Worm (Caenorhabditis elegans) whole organism, L1 larva: ENCODE results near the gene srd-4.
A peak's percentile ranks its signal among the peaks of the same experiment; 100 is the strongest.

ENCODE experiments used
- C34B4.2 ChIP-seq: sonication (generic microtip); optimal IDR thresholded peaks from 2 replicates; lab custom pipeline; 2017; ENCODE audit warnings: mild to moderate bottlenecking, missing genetic modification characterization, missing compliant biosample characterization
- F16B12.6 ChIP-seq: fragments of 150-350 bp; optimal IDR thresholded peaks from 2 replicates; lab custom pipeline; 2014; ENCODE audit warnings: missing biosample characterization, missing genetic modification characterization
- aha-1 ChIP-seq: fragments of 150-350 bp; optimal IDR thresholded peaks from 2 replicates; lab custom pipeline; 2014; ENCODE audit warnings: missing biosample characterization, missing genetic modification characterization
- alr-1 ChIP-seq: fragments of 200-800 bp; sonication (Bioruptor generic); optimal IDR thresholded peaks from 2 replicates; lab custom pipeline; 2018; ENCODE audit warnings: borderline replicate concordance, mild to moderate bottlenecking, missing genetic modification characterization, missing compliant biosample characterization
- aly-2 ChIP-seq: fragments of 150-350 bp; optimal IDR thresholded peaks from 2 replicates; lab custom pipeline; 2014; ENCODE audit warnings: missing biosample characterization, missing genetic modification characterization
- ama-1 ChIP-seq: fragments of 150-350 bp; optimal IDR thresholded peaks from 2 replicates; lab custom pipeline; 2014
- blmp-1 ChIP-seq: fragments of 150-350 bp; optimal IDR thresholded peaks from 2 replicates; lab custom pipeline; 2014; ENCODE audit warnings: missing biosample characterization, missing genetic modification characterization
- ceh-63 ChIP-seq: fragments of 200-800 bp; sonication (Bioruptor generic); optimal IDR thresholded peaks from 2 replicates; lab custom pipeline; 2018; ENCODE audit warnings: mild to moderate bottlenecking, missing genetic modification characterization, missing compliant biosample characterization
- ceh-8 ChIP-seq: fragments of 200-800 bp; sonication (Bioruptor generic); optimal IDR thresholded peaks from 2 replicates; lab custom pipeline; 2018; ENCODE audit warnings: mild to moderate bottlenecking, missing genetic modification characterization, moderate library complexity, missing compliant biosample characterization
- dsc-1 ChIP-seq: sonication (generic microtip); optimal IDR thresholded peaks from 2 replicates; lab custom pipeline; 2016; ENCODE audit warnings: mild to moderate bottlenecking, missing genetic modification characterization, missing compliant biosample characterization
- efl-1 ChIP-seq, 4 experiments: fragments of 150-350 bp; optimal IDR thresholded peaks in 3 of 4; peaks in 1 of 4; 1 replicate in 1 of 4; 2 replicates in 3 of 4; lab custom pipeline; 2014; ENCODE audit warnings: missing biosample characterization in 2 of 4, missing genetic modification characterization in 2 of 4, missing genetic modification reagents in 2 of 4
- egl-27 ChIP-seq, 2 experiments: fragments of 150-350 bp in 1 of 2; sonication (generic microtip); optimal IDR thresholded peaks; 3 replicates each; lab custom pipeline; 2017 to 2018; ENCODE audit warnings: missing biosample characterization in 2 of 2, missing genetic modification characterization in 2 of 2, missing genetic modification reagents in 2 of 2
- elt-3 ChIP-seq, 6 experiments: fragments of 150-350 bp in 1 of 6; sonication (generic microtip); optimal IDR thresholded peaks; 2 replicates each; lab custom pipeline; 2017 to 2018; ENCODE audit warnings: missing biosample characterization in 6 of 6, missing genetic modification characterization in 6 of 6, inconsistent platforms in 1 of 6
- fkh-4 ChIP-seq: sonication (generic microtip); optimal IDR thresholded peaks from 2 replicates; lab custom pipeline; 2016; ENCODE audit warnings: missing compliant biosample characterization, missing genetic modification characterization, borderline replicate concordance
- hpl-2 ChIP-seq: fragments of 150-350 bp; optimal IDR thresholded peaks from 2 replicates; lab custom pipeline; 2014; ENCODE audit warnings: missing biosample characterization, missing genetic modification reagents, missing genetic modification characterization
- irx-1 ChIP-seq: sonication (generic microtip); optimal IDR thresholded peaks from 2 replicates; lab custom pipeline; 2016; ENCODE audit warnings: missing genetic modification characterization, missing compliant biosample characterization
- isw-1 ChIP-seq: fragments of 200-800 bp; sonication (Bioruptor generic); IDR thresholded peaks from 2 replicates; pipeline ENCODE4 v1.3.6; 2022; ENCODE audit warnings: missing genetic modification characterization, missing compliant biosample characterization
- lin-14 ChIP-seq: fragments of 200-800 bp; sonication (Bioruptor generic); optimal IDR thresholded peaks from 2 replicates; lab custom pipeline; 2018; ENCODE audit warnings: mild to moderate bottlenecking, missing genetic modification characterization, moderate library complexity, missing compliant biosample characterization
- lin-15B ChIP-seq: fragments of 150-350 bp; sonication (generic microtip); optimal IDR thresholded peaks from 3 replicates; lab custom pipeline; 2014; ENCODE audit warnings: missing biosample characterization, missing genetic modification characterization
- lin-39 ChIP-seq: fragments of 150-350 bp; optimal IDR thresholded peaks from 2 replicates; lab custom pipeline; 2014; ENCODE audit warnings: missing biosample characterization, missing genetic modification reagents, missing genetic modification characterization
- lir-3 ChIP-seq: sonication (generic microtip); optimal IDR thresholded peaks from 2 replicates; lab custom pipeline; 2016; ENCODE audit warnings: mild to moderate bottlenecking, missing genetic modification characterization, moderate library complexity, missing compliant biosample characterization; ENCODE audit not compliant: poor library complexity
- lsy-2 ChIP-seq, 2 experiments: fragments of 150-350 bp; optimal IDR thresholded peaks; 2 replicates each; lab custom pipeline; 2014; ENCODE audit warnings: missing biosample characterization in 2 of 2, missing genetic modification characterization in 2 of 2
- nhr-20 ChIP-seq: sonication (generic microtip); optimal IDR thresholded peaks from 2 replicates; lab custom pipeline; 2016; ENCODE audit warnings: mild to moderate bottlenecking, missing genetic modification characterization, missing compliant biosample characterization
- nhr-47 ChIP-seq: sonication (generic microtip); optimal IDR thresholded peaks from 2 replicates; lab custom pipeline; 2016; ENCODE audit warnings: mild to moderate bottlenecking, missing genetic modification characterization, moderate library complexity, missing compliant biosample characterization
- nhr-71 ChIP-seq: sonication (generic microtip); optimal IDR thresholded peaks from 2 replicates; lab custom pipeline; 2016; ENCODE audit warnings: mild to moderate bottlenecking, missing genetic modification characterization, moderate library complexity, missing compliant biosample characterization
- nhr-76 ChIP-seq: sonication (generic microtip); optimal IDR thresholded peaks from 2 replicates; lab custom pipeline; 2017; ENCODE audit warnings: missing biosample characterization, missing genetic modification characterization
- nhr-77 ChIP-seq: fragments of 150-350 bp; optimal IDR thresholded peaks from 2 replicates; lab custom pipeline; 2014; ENCODE audit warnings: missing biosample characterization, missing genetic modification characterization
- nhr-85 ChIP-seq: sonication (generic microtip); peaks from one replicate; lab custom pipeline; 2016; ENCODE audit warnings: missing genetic modification characterization, inconsistent platforms, missing compliant biosample characterization
- pax-3 ChIP-seq: fragments of 200-800 bp; sonication (Bioruptor generic); optimal IDR thresholded peaks from 2 replicates; lab custom pipeline; 2018; ENCODE audit warnings: mild to moderate bottlenecking, missing genetic modification characterization, moderate library complexity, missing compliant biosample characterization
- pqm-1 ChIP-seq: sonication (generic microtip); optimal IDR thresholded peaks from 3 replicates; lab custom pipeline; 2017; ENCODE audit warnings: missing biosample characterization, missing genetic modification characterization
- rnt-1 ChIP-seq: sonication (generic microtip); optimal IDR thresholded peaks from 2 replicates; lab custom pipeline; 2016; ENCODE audit warnings: mild to moderate bottlenecking, missing genetic modification characterization, moderate library complexity, missing compliant biosample characterization
- skn-1 ChIP-seq: fragments of 150-350 bp; optimal IDR thresholded peaks from 2 replicates; lab custom pipeline; 2014; ENCODE audit warnings: missing biosample characterization, missing genetic modification characterization
- sptf-1 ChIP-seq: fragments of 150-350 bp; optimal IDR thresholded peaks from 2 replicates; lab custom pipeline; 2014; ENCODE audit warnings: missing biosample characterization, missing genetic modification characterization
- sup-37 ChIP-seq: fragments of 200-800 bp; sonication (Bioruptor generic); optimal IDR thresholded peaks from 2 replicates; lab custom pipeline; 2018; ENCODE audit warnings: mild to moderate bottlenecking, missing genetic modification characterization, missing compliant biosample characterization
- unc-30 ChIP-seq: sonication (generic microtip); optimal IDR thresholded peaks from 2 replicates; lab custom pipeline; 2017; ENCODE audit warnings: missing biosample characterization, missing genetic modification characterization
- unc-62 ChIP-seq: fragments of 150-350 bp; optimal IDR thresholded peaks from 2 replicates; lab custom pipeline; 2014; ENCODE audit warnings: missing biosample characterization, missing genetic modification reagents, missing genetic modification characterization
- unc-98 ChIP-seq: fragments of 200-800 bp; sonication (Bioruptor generic); IDR thresholded peaks from 2 replicates; pipeline ENCODE4 v1.3.6; 2022; ENCODE audit warnings: missing genetic modification characterization, missing compliant biosample characterization
- xbp-1 ChIP-seq: sonication (generic microtip); optimal IDR thresholded peaks from 2 replicates; lab custom pipeline; 2016; ENCODE audit warnings: missing genetic modification characterization, missing compliant biosample characterization
- ztf-11 ChIP-seq, 2 experiments: sonication (generic microtip); optimal IDR thresholded peaks; 2 replicates each; lab custom pipeline; 2016 to 2017; ENCODE audit warnings: missing genetic modification characterization in 2 of 2, missing biosample characterization in 1 of 2, missing compliant biosample characterization in 1 of 2

The srd-4 gene

DNA sequence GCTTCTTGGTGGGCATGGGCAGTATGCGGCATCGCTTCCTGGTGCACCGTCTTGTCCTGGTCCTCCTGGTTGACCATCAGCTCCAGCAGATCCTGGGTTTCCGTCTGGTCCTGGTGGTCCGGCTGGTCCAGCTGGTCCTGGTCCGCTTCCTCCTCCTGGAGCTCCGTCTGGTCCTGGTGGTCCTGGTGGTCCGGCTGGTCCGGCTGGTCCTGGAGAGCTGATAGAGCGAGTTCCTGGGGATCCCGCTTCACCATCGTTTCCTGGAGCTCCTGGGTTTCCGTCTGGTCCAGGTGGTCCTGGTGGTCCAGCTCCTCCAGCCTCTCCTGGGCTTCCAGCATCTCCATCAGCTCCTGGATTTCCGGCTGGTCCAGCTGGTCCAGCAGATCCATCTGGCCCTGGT is 17.7 kb upstream of the srd-4 start:
- peak; percentile 43 for TF ChIP-seq ceh-8 (GFP tag; lab: Kevin White, UChicago)
- TF ChIP-seq nhr-20 (tag; lab: Kevin White, UChicago), result no peak
- TF ChIP-seq ceh-63, result no peak
- no peak for TF ChIP-seq F16B12.6 (tag; lab: Kevin White, UChicago)
- TF ChIP-seq nhr-71 (tag; lab: Kevin White, UChicago), result no peak
- no peak for TF ChIP-seq lsy-2 (tag; optimal IDR thresholded peaks at IDR 0.05; lab: Kevin White, UChicago)
- no peak for TF ChIP-seq egl-27 (tag; optimal IDR thresholded peaks at IDR 0.05; lab: Kevin White, UChicago)
- no peak for TF ChIP-seq blmp-1 (tag; lab: Kevin White, UChicago)
- no peak for TF ChIP-seq ztf-11 (tag; optimal IDR thresholded peaks at IDR 0.05; lab: Kevin White, UChicago)

DNA sequence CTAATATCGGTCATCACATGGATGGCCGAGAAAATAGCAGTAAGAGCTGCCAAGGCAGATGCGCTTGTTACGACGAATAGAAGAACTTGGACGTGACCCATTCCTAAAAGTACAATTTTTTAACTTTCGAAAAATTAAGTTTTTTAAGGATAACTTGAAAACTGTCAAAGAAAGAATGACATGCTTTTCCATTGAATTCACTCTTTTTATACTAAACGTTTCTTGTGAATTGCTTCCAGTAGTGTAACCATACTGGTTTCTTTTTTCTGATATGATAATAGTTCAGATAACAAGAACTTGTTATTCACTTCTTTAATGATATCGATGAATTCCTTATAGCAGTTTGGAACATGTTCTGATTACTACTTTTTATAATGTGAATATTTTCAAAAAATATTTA is 17.1 kb upstream of the srd-4 start, which contains the start of gene col-37:
TSS of gene col-37 (minus strand) at position 101 of the 400 bp plus-strand sequence.
- no peak for TF ChIP-seq nhr-77 (tag; lab: Kevin White, UChicago)
- no peak for TF ChIP-seq aly-2
- TF ChIP-seq irx-1 (tag; lab: Kevin White, UChicago), result no peak
- no peak for TF ChIP-seq pax-3 (tag; lab: Kevin White, UChicago)
- TF ChIP-seq lin-39, result no peak
- TF ChIP-seq ama-1 (lab: Kevin White, UChicago), result no peak
- no peak for TF ChIP-seq dsc-1 (tag; lab: Kevin White, UChicago)
- no peak for TF ChIP-seq hpl-2 (GFP tag; lab: Kevin White, UChicago)
- no peak for TF ChIP-seq aha-1 (tag; lab: Kevin White, UChicago)
- no peak for TF ChIP-seq ztf-11 (tag; optimal IDR thresholded peaks at IDR 0.05; lab: Kevin White, UChicago)

DNA sequence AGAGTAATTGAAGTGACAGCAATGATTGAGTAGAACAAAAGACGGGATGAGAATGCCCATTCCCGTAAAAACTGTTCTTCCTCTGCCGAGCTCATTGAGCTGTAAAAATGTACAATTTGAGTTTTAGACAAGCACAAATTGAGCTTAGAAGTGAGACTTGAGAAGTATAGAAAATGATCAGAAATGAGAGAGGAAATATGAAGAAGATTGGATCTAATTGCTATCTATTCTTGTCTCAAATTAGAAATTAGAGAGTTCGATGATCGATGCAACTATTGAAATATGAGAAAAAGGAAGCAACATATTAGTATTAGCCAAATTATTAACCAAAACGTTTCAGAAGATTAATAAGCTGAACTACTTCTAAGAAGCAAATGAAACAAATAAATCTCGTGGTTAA is 14.6 kb upstream of the srd-4 start, which contains the start of gene ZK863.1:
TSS of gene ZK863.1 (minus strand) at position 101 of the 400 bp plus-strand sequence.
- TF ChIP-seq C34B4.2 (no peak), lin-15B (tag; lab: Kevin White, UChicago) (no peak), unc-62 (no peak), unc-30 (no peak), lin-14 (peak; percentile 35), isw-1 (no peak), nhr-47 (tag; lab: Kevin White, UChicago) (no peak), nhr-76 (tag; lab: Kevin White, UChicago) (no peak)

DNA sequence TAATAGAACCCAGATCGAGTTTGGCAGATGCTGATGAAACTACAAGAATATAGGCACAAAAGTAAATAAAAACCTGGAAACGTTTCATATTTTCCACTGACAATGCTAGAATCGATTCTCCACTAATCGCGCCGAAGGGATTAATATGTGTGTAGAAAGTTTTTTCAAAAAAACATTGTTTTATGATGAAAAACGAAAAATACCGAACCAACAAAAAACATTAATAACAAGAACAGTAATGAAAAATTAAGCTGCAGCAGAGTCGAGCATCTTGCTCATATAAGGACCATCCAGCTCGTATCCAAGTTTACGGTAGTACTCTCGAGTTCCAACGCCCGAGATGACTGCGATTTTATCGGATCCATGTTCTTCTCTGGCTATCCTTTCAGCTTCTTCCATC is 5.4 kb upstream of the srd-4 start, which contains the start of gene clec-224:
TSS of gene clec-224 (minus strand) at position 101 of the 400 bp plus-strand sequence.
- TF ChIP-seq lir-3 (tag; lab: Kevin White, UChicago) (no peak), irx-1 (tag; lab: Kevin White, UChicago) (no peak), lin-39 (no peak), pax-3 (tag; lab: Kevin White, UChicago) (no peak), alr-1 (no peak), fkh-4 (tag; lab: Kevin White, UChicago) (no peak), efl-1 (optimal IDR thresholded peaks at IDR 0.05; lab: Kevin White, UChicago) (no peak), efl-1 (GFP tag; optimal IDR thresholded peaks at IDR 0.05 in 1 of 2; lab: Kevin White, UChicago) (no peak), elt-3 (tag; optimal IDR thresholded peaks at IDR 0.05; lab: Kevin White, UChicago) (no peak), sup-37 (GFP tag; lab: Kevin White, UChicago) (no peak), nhr-85 (tag; lab: Kevin White, UChicago) (no peak), xbp-1 (tag; lab: Kevin White, UChicago) (no peak), unc-98 (GFP tag; lab: Robert Waterston, UW) (no peak), skn-1 (tag; lab: Kevin White, UChicago) (no peak), isw-1 (no peak), dsc-1 (tag; lab: Kevin White, UChicago) (no peak), rnt-1 (tag; lab: Kevin White, UChicago) (no peak), sptf-1 (tag; lab: Kevin White, UChicago) (no peak), pqm-1 (tag; lab: Kevin White, UChicago) (no peak)
